Fruit fly (Drosophila melanogaster): ENCODE data around the gene CG33642.

Gene CG33642

dm6 chr2L:13547738-13548726, 18.3 kb downstream of the CG33642 start (continued):
- no peak for TF ChIP-seq toy (GFP tag; IDR thresholded peaks at IDR 0.05)
- TF ChIP-seq gce (GFP tag; IDR thresholded peaks at IDR 0.05): 0 out of 3 replicates have a peak, but pooled peaks have one; percentile 21
- TF ChIP-seq CG7271 (tag; optimal IDR thresholded peaks at IDR 0.05): no peak
- peak; percentile 36 to 58 for TF ChIP-seq dpn (GFP tag; optimal IDR thresholded peaks at IDR 0.05)
- no peak for TF ChIP-seq Mes4 (GFP tag; optimal IDR thresholded peaks at IDR 0.05)
- TF ChIP-seq zen (tag; optimal IDR thresholded peaks at IDR 0.05): peak; percentile 61
- TF ChIP-seq gsb (GFP tag; IDR thresholded peaks at IDR 0.05): no peak
- peak; percentile 30 for TF ChIP-seq CG18619 (GFP tag; optimal IDR thresholded peaks at IDR 0.05)
- no peak for TF ChIP-seq ase (GFP tag; IDR thresholded peaks at IDR 0.05)
- no peak for TF ChIP-seq hkb (optimal IDR thresholded peaks at IDR 0.05)
- no peak for TF ChIP-seq hkb (GFP tag; IDR thresholded peaks at IDR 0.05)

DNA sequence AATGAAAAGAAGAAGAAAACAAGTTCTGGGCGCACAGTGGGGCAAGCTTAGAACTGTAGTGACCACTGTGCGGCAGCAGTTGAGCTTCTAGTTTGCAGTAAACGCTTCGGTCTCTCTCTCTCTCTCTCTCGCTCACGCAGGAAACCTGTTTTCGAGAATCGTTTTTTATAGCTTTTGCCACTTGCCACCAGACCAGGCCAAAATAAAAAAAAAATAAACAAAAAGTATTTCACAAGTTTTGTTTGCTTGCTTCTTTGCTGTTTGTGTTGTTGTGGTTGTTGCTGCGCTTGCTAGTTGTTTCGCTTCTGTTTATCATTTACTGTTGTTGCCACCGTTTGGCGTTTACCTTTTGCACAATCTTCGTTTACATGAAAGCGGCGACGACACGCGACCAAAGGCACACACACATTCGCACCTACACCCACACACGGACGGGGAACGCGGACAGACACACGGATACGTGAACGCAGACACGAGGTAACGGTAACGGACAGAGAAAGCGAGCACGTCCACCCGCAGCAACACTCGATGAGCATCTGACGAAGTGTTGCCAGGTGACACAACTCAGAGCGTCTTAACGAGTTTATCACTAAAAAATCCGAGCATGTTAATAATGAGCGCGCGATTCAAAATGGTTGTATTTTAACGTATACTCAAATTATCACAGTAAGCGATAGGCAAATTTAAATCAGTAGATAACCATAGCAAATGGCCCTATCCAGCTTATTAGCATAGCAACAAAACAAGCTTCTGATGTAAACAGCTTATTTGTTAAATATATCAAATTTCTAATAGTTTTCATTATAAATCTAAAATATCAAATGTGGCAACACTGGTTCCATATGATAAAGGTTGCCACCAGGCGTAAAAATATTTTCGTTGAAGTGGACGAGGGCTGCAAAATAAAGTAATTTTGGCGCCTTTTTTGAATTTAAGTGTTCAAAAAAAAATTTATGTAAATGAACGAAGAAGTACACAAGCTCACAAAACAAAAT, 19.3 kb downstream of the CG33642 start, which contains the start of gene B4:
Gene B4, minus strand, starts transcription at position 543 of the 995 bp plus-strand sequence.
- TF ChIP-seq Lhr (GFP tag; optimal IDR thresholded peaks at IDR 0.05) (peak; percentile 59), zfh1 (GFP tag; IDR thresholded peaks at IDR 0.05) (peak; percentile 32; the same call in 1 of the 3 replicates), dm (GFP tag; optimal IDR thresholded peaks at IDR 0.05) (peak; percentile 70), sqz (GFP tag; optimal IDR thresholded peaks at IDR 0.05) (peak; percentile 94), CG14860 (GFP tag; IDR thresholded peaks at IDR 0.05; ENCODE audit: partially characterized antibody) (no peak), amos (GFP tag; IDR thresholded peaks at IDR 0.05; ENCODE audit: partially characterized antibody) (peak; percentile 60), D (optimal IDR thresholded peaks at IDR 0.05) (no peak), D (GFP tag; optimal IDR thresholded peaks at IDR 0.05) (peak; percentile 42), Drgx (GFP tag; IDR thresholded peaks at IDR 0.05) (peak; percentile 66), Dp (GFP tag; optimal IDR thresholded peaks at IDR 0.05) (peak; percentile 96), CG7963 (GFP tag; IDR thresholded peaks at IDR 0.05; ENCODE audit: partially characterized antibody) (no peak), Atf-2 (GFP tag; optimal IDR thresholded peaks at IDR 0.05) (no peak), CG18011 (GFP tag; optimal IDR thresholded peaks at IDR 0.05) (no peak), tll (GFP tag; optimal IDR thresholded peaks at IDR 0.05) (peak in 1 of 2 experiments; percentile 94), CG8089 (GFP tag; optimal IDR thresholded peaks at IDR 0.05) (no peak), stwl (tag; optimal IDR thresholded peaks at IDR 0.05) (no peak), Opbp (GFP tag; IDR thresholded peaks at IDR 0.05; ENCODE audit: partially characterized antibody) (peak; percentile 72; the same call in 2 of the 3 replicates), NfI (GFP tag; optimal IDR thresholded peaks at IDR 0.05) (no peak), rib (GFP tag; IDR thresholded peaks at IDR 0.05) (peak; percentile 72), CG1832 (GFP tag; optimal IDR thresholded peaks at IDR 0.05) (no peak), CG8359 (GFP tag; optimal IDR thresholded peaks at IDR 0.05; ENCODE audit: borderline replicate concordance) (peak; percentile 35), sna (GFP tag; IDR thresholded peaks at IDR 0.05; ENCODE audit: partially characterized antibody) (no peak), CG17385 (GFP tag; optimal IDR thresholded peaks at IDR 0.05) (peak; percentile 46), Stat92E (GFP tag; optimal IDR thresholded peaks at IDR 0.05) (peak in 1 of 3 experiments; percentile 28), so (GFP tag; IDR thresholded peaks at IDR 0.05) (peak; percentile 80; the same call in 2 of the 3 replicates), kah (GFP tag; optimal IDR thresholded peaks at IDR 0.05) (peak; percentile 52), Hr51 (GFP tag; optimal IDR thresholded peaks at IDR 0.05) (peak in 1 of 2 experiments; percentile 3), danr (GFP tag; IDR thresholded peaks at IDR 0.05) (no peak), Hmr (GFP tag; optimal IDR thresholded peaks at IDR 0.05) (peak; percentile 65), cwo (GFP tag; optimal IDR thresholded peaks at IDR 0.05) (peak; percentile 91), lov (optimal IDR thresholded peaks at IDR 0.05) (no peak), lov (GFP tag; IDR thresholded peaks at IDR 0.05) (no peak; the same call in 2 of the 3 replicates)

Measured in whole organism, embryonic.